Fruit fly (Drosophila melanogaster) whole organism, embryonic: ENCODE results near the gene Eig71Eg.

Experiments
- Bdp1 ChIP-seq: fragments of 200-800 bp; sonication (Bioruptor generic); optimal IDR thresholded peaks from 3 replicates; lab custom pipeline; 2016; ENCODE audit warnings: missing biosample characterization, missing genetic modification characterization
- CG10959 ChIP-seq: fragments of 200-800 bp; sonication (Bioruptor generic); IDR thresholded peaks from 2 replicates; pipeline ENCODE4 v1.3.6; 2022; ENCODE audit warnings: missing biosample characterization, missing genetic modification characterization
- CG11723 ChIP-seq: fragments of 200-800 bp; sonication (Bioruptor generic); optimal IDR thresholded peaks from 2 replicates; lab custom pipeline; 2017; ENCODE audit warnings: missing biosample characterization, mild to moderate bottlenecking, missing genetic modification characterization
- CG13123 ChIP-seq: fragments of 200-800 bp; sonication (Bioruptor generic); optimal IDR thresholded peaks from 2 replicates; lab custom pipeline; 2016; ENCODE audit warnings: missing biosample characterization, missing genetic modification characterization
- CG13624 ChIP-seq: fragments of 200-800 bp; sonication (Bioruptor generic); optimal IDR thresholded peaks from 2 replicates; lab custom pipeline; 2016; ENCODE audit warnings: missing biosample characterization, missing genetic modification characterization
- CG15073 ChIP-seq: fragments of 200-800 bp; sonication (Bioruptor generic); optimal IDR thresholded peaks from 2 replicates; lab custom pipeline; 2016; ENCODE audit warnings: missing biosample characterization, missing genetic modification characterization
- CG1603 ChIP-seq: fragments of 200-800 bp; sonication (Bioruptor generic); optimal IDR thresholded peaks from 2 replicates; lab custom pipeline; 2019; ENCODE audit warnings: missing biosample characterization, mild to moderate bottlenecking, missing genetic modification characterization, moderate library complexity
- CG17328 ChIP-seq: fragments of 200-800 bp; sonication (Bioruptor generic); IDR thresholded peaks from 2 replicates; pipeline ENCODE4 v1.3.6; 2022; ENCODE audit warnings: missing biosample characterization, missing genetic modification characterization
- CG17361 ChIP-seq: fragments of 200-800 bp; sonication (Bioruptor generic); IDR thresholded peaks from 3 replicates; pipeline ENCODE4 v1.3.6; 2022; ENCODE audit warnings: missing biosample characterization, missing genetic modification characterization
- CG2116 ChIP-seq: fragments of 200-800 bp; sonication (Bioruptor generic); optimal IDR thresholded peaks from 3 replicates; lab custom pipeline; 2018; ENCODE audit warnings: missing biosample characterization, mild to moderate bottlenecking, missing genetic modification characterization
- CG2120 ChIP-seq: fragments of 200-800 bp; sonication (Bioruptor generic); optimal IDR thresholded peaks from 3 replicates; lab custom pipeline; 2016; ENCODE audit warnings: missing biosample characterization, missing genetic modification characterization
- CG2712 ChIP-seq: fragments of 200-800 bp; optimal IDR thresholded peaks from 3 replicates; lab custom pipeline; 2019; ENCODE audit warnings: missing biosample characterization, mild to moderate bottlenecking, missing genetic modification characterization, moderate library complexity
- CG3065 ChIP-seq: fragments of 200-800 bp; sonication (Bioruptor generic); optimal IDR thresholded peaks from 2 replicates; lab custom pipeline; 2016; ENCODE audit warnings: missing biosample characterization, missing genetic modification characterization
- CG32772 ChIP-seq: fragments of 200-800 bp; sonication (Bioruptor generic); IDR thresholded peaks from 2 replicates; pipeline ENCODE4 v1.3.6; 2022; ENCODE audit warnings: missing biosample characterization, missing genetic modification characterization
- CG34224 ChIP-seq: fragments of 200-800 bp; sonication (Bioruptor generic); IDR thresholded peaks from 3 replicates; pipeline ENCODE4 v1.3.6; 2022; ENCODE audit warnings: missing biosample characterization, missing genetic modification characterization; ENCODE audit not compliant: partially characterized antibody
- CG5180 ChIP-seq: fragments of 200-800 bp; sonication (Bioruptor generic); optimal IDR thresholded peaks from 3 replicates; lab custom pipeline; 2017; ENCODE audit warnings: missing biosample characterization, missing genetic modification characterization, mild to moderate bottlenecking, moderate library complexity, missing genetic modification reagents
- CG6765 ChIP-seq: fragments of 200-800 bp; sonication (Bioruptor generic); optimal IDR thresholded peaks from 3 replicates; lab custom pipeline; 2017; ENCODE audit warnings: missing biosample characterization, mild to moderate bottlenecking, missing genetic modification characterization
- CG7786 ChIP-seq: fragments of 200-800 bp; sonication (Bioruptor generic); optimal IDR thresholded peaks from 2 replicates; lab custom pipeline; 2016; ENCODE audit warnings: missing biosample characterization, missing genetic modification characterization
- CG8924 ChIP-seq: fragments of 200-800 bp; optimal IDR thresholded peaks from 3 replicates; lab custom pipeline; 2019; ENCODE audit warnings: missing biosample characterization, mild to moderate bottlenecking, missing genetic modification characterization, moderate library complexity
- Fer2 ChIP-seq: fragments of 200-800 bp; sonication (Bioruptor generic); optimal IDR thresholded peaks from 2 replicates; lab custom pipeline; 2018; ENCODE audit warnings: missing biosample characterization, mild to moderate bottlenecking, missing genetic modification characterization, moderate library complexity
- HLH4C ChIP-seq: fragments of 200-800 bp; sonication (Bioruptor generic); IDR thresholded peaks from 3 replicates; pipeline ENCODE4 v1.3.6; 2022; ENCODE audit warnings: missing biosample characterization, missing genetic modification characterization; ENCODE audit not compliant: partially characterized antibody
- Hr78 ChIP-seq, 2 experiments: fragments of 200-800 bp in 1 of 2; fragments of >200 bp in 1 of 2; sonication (Bioruptor generic) in 1 of 2; optimal IDR thresholded peaks; 2 replicates each; lab custom pipeline; 2017 to 2019; ENCODE audit warnings: missing biosample characterization in 2 of 2, missing genetic modification characterization in 2 of 2, mild to moderate bottlenecking in 1 of 2, moderate library complexity in 1 of 2
- Kr ChIP-seq: fragments of 200-800 bp; sonication (Bioruptor generic); optimal IDR thresholded peaks from 2 replicates; lab custom pipeline; 2017; ENCODE audit warnings: missing biosample characterization, mild to moderate bottlenecking, missing genetic modification characterization
- Lhr ChIP-seq: fragments of 200-800 bp; sonication (Bioruptor generic); optimal IDR thresholded peaks from 3 replicates; lab custom pipeline; 2017; ENCODE audit warnings: mild to moderate bottlenecking, missing biosample characterization, missing genetic modification reagents, missing genetic modification characterization
- MTF-1 ChIP-seq: fragments of 200-800 bp; sonication (Bioruptor generic); optimal IDR thresholded peaks from 2 replicates; lab custom pipeline; 2018; ENCODE audit warnings: missing biosample characterization, mild to moderate bottlenecking, missing genetic modification characterization, borderline replicate concordance
- Ravus ChIP-seq: fragments of 200-800 bp; sonication (Bioruptor generic); IDR thresholded peaks from 2 replicates; pipeline ENCODE4 v1.3.6; 2022; ENCODE audit warnings: missing biosample characterization, missing genetic modification characterization
- Sox100B ChIP-seq: fragments of 200-800 bp; sonication (Bioruptor generic); optimal IDR thresholded peaks from 3 replicates; lab custom pipeline; 2018; ENCODE audit warnings: missing biosample characterization, mild to moderate bottlenecking, missing genetic modification characterization
- Sox102F ChIP-seq: fragments of 200-800 bp; sonication (Bioruptor generic); optimal IDR thresholded peaks from 2 replicates; lab custom pipeline; 2018; ENCODE audit warnings: missing biosample characterization, mild to moderate bottlenecking, missing genetic modification characterization, moderate library complexity
- Spps ChIP-seq: fragments of 200-800 bp; sonication (Bioruptor generic); optimal IDR thresholded peaks from 2 replicates; lab custom pipeline; 2018; ENCODE audit warnings: missing biosample characterization, mild to moderate bottlenecking, missing genetic modification characterization
- Tbp ChIP-seq: fragments of >200 bp; optimal IDR thresholded peaks from 2 replicates; lab custom pipeline; 2018; ENCODE audit warnings: missing biosample characterization, missing genetic modification characterization
- Xbp1 ChIP-seq: fragments of 200-800 bp; sonication (Bioruptor generic); optimal IDR thresholded peaks from 3 replicates; lab custom pipeline; 2016; ENCODE audit warnings: missing biosample characterization, mild to moderate bottlenecking, missing genetic modification characterization
- ara ChIP-seq: fragments of 200-800 bp; sonication (Bioruptor generic); IDR thresholded peaks from 2 replicates; pipeline ENCODE4 v1.3.6; 2022; ENCODE audit warnings: missing biosample characterization, missing genetic modification characterization
- corto ChIP-seq: fragments of 200-800 bp; sonication (Bioruptor generic); optimal IDR thresholded peaks from 2 replicates; lab custom pipeline; 2016; ENCODE audit warnings: missing biosample characterization, mild to moderate bottlenecking, missing genetic modification characterization, moderate library complexity
- crol ChIP-seq: fragments of 200-800 bp; sonication (Bioruptor generic); IDR thresholded peaks from 2 replicates; pipeline ENCODE4 v1.3.6; 2022; ENCODE audit warnings: missing biosample characterization, missing genetic modification characterization
- disco-r ChIP-seq: fragments of 200-800 bp; sonication (Bioruptor generic); optimal IDR thresholded peaks from 2 replicates; lab custom pipeline; 2016; ENCODE audit warnings: missing biosample characterization, missing genetic modification characterization
- en ChIP-seq: fragments of 200-800 bp; sonication (Bioruptor generic); optimal IDR thresholded peaks from 2 replicates; lab custom pipeline; 2016; ENCODE audit warnings: missing biosample characterization, missing genetic modification characterization
- exex ChIP-seq: fragments of 200-800 bp; sonication (Bioruptor generic); optimal IDR thresholded peaks from 4 replicates; lab custom pipeline; 2018; ENCODE audit warnings: missing biosample characterization, mild to moderate bottlenecking, missing genetic modification characterization, moderate library complexity
- fd102C ChIP-seq: fragments of 200-800 bp; sonication (Bioruptor generic); optimal IDR thresholded peaks from 2 replicates; lab custom pipeline; 2018; ENCODE audit warnings: missing biosample characterization, mild to moderate bottlenecking, missing genetic modification characterization, moderate library complexity
- gcm2 ChIP-seq: fragments of 200-800 bp; sonication (Bioruptor generic); optimal IDR thresholded peaks from 2 replicates; lab custom pipeline; 2016; ENCODE audit warnings: missing biosample characterization, missing genetic modification characterization
- kni ChIP-seq: fragments of 200-800 bp; sonication (Bioruptor generic); optimal IDR thresholded peaks from 3 replicates; lab custom pipeline; 2017; ENCODE audit warnings: mild to moderate bottlenecking, missing biosample characterization, missing genetic modification reagents, missing genetic modification characterization
- maf-S ChIP-seq: fragments of 200-800 bp; sonication (Bioruptor generic); optimal IDR thresholded peaks from 2 replicates; lab custom pipeline; 2016; ENCODE audit warnings: missing biosample characterization, missing genetic modification characterization
- nau ChIP-seq: fragments of 200-800 bp; sonication (Bioruptor generic); optimal IDR thresholded peaks from 3 replicates; lab custom pipeline; 2017; ENCODE audit warnings: missing biosample characterization, mild to moderate bottlenecking, missing genetic modification characterization, missing genetic modification reagents
- pfk ChIP-seq: fragments of 200-800 bp; sonication (Bioruptor generic); optimal IDR thresholded peaks from 2 replicates; lab custom pipeline; 2018; ENCODE audit warnings: missing biosample characterization, mild to moderate bottlenecking, missing genetic modification characterization, moderate library complexity
- pho ChIP-seq: fragments of 200-800 bp; sonication (Bioruptor generic); optimal IDR thresholded peaks from 2 replicates; lab custom pipeline; 2016; ENCODE audit warnings: missing biosample characterization, missing genetic modification characterization
- phol ChIP-seq: fragments of 200-800 bp; sonication (Bioruptor generic); optimal IDR thresholded peaks from 3 replicates; lab custom pipeline; 2018; ENCODE audit warnings: missing biosample characterization, mild to moderate bottlenecking, missing genetic modification characterization, moderate library complexity
- pros ChIP-seq: fragments of 200-800 bp; sonication (Bioruptor generic); optimal IDR thresholded peaks from 3 replicates; lab custom pipeline; 2019; ENCODE audit warnings: missing biosample characterization, mild to moderate bottlenecking, missing genetic modification characterization, moderate library complexity
- salm ChIP-seq: fragments of 200-800 bp; sonication (Bioruptor generic); optimal IDR thresholded peaks from 2 replicates; lab custom pipeline; 2018; ENCODE audit warnings: missing biosample characterization, mild to moderate bottlenecking, missing genetic modification characterization
- shn ChIP-seq: fragments of 200-800 bp; sonication (Bioruptor generic); optimal IDR thresholded peaks from 3 replicates; lab custom pipeline; 2016; ENCODE audit warnings: missing biosample characterization, missing genetic modification characterization
- sqz ChIP-seq: fragments of 200-800 bp; sonication (Bioruptor generic); optimal IDR thresholded peaks from 3 replicates; lab custom pipeline; 2018; ENCODE audit warnings: missing biosample characterization, mild to moderate bottlenecking, missing genetic modification characterization
- tgo ChIP-seq: fragments of 200-800 bp; sonication (Bioruptor generic); IDR thresholded peaks from 3 replicates; pipeline ENCODE4 v1.3.6; 2022; ENCODE audit warnings: missing biosample characterization, missing genetic modification characterization
- vvl ChIP-seq: fragments of 200-800 bp; sonication (Bioruptor generic); IDR thresholded peaks from 2 replicates; pipeline ENCODE4 v1.3.6; 2022; ENCODE audit warnings: missing biosample characterization, missing genetic modification characterization

Gene Eig71Eg

dm6 chr3L:15616490-15616889 is 40.9 kb upstream of the Eig71Eg start (continued):
- no peak for TF ChIP-seq Lhr (GFP tag; lab: Kevin White, UChicago)
- TF ChIP-seq exex, result no peak
- no peak for TF ChIP-seq CG10959 (GFP tag; lab: Robert Waterston, UW)
- TF ChIP-seq nau (GFP tag; lab: Kevin White, UChicago), result no peak
- no peak for TF ChIP-seq CG2116
- peak; percentile 25 for TF ChIP-seq CG2712
- no peak for TF ChIP-seq CG34224 (GFP tag; lab: Robert Waterston, UW)
- no peak for TF ChIP-seq Hr78 (GFP tag; optimal IDR thresholded peaks at IDR 0.05; lab: Kevin White, UChicago)
- TF ChIP-seq Xbp1 (GFP tag; lab: Kevin White, UChicago), result no peak
- no peak for TF ChIP-seq pho (GFP tag; lab: Kevin White, UChicago)
- TF ChIP-seq disco-r, result no peak
- no peak for TF ChIP-seq CG2120 (GFP tag; lab: Kevin White, UChicago)
- peak; percentile 59; the same call in 1 of the 3 replicates for TF ChIP-seq CG17361
- TF ChIP-seq tgo, result no peak
- no peak for TF ChIP-seq Bdp1 (GFP tag; lab: Kevin White, UChicago)
- no peak for TF ChIP-seq CG15073 (GFP tag; lab: Kevin White, UChicago)
- TF ChIP-seq CG7786 (GFP tag; lab: Kevin White, UChicago), result no peak
- TF ChIP-seq CG6765 (GFP tag; lab: Kevin White, UChicago), result no peak
- TF ChIP-seq salm (tag; lab: Kevin White, UChicago), result no peak
- no peak for TF ChIP-seq CG5180 (GFP tag; lab: Kevin White, UChicago)
- TF ChIP-seq Kr (GFP tag; lab: Kevin White, UChicago), result no peak
- TF ChIP-seq CG13624, result no peak
- TF ChIP-seq pros (GFP tag; lab: Kevin White, UChicago), result no peak
- no peak for TF ChIP-seq HLH4C (GFP tag; lab: Robert Waterston, UW)
- no peak for TF ChIP-seq shn (GFP tag; lab: Kevin White, UChicago)
- TF ChIP-seq Sox100B, result no peak
- no peak for TF ChIP-seq corto (GFP tag; lab: Kevin White, UChicago)
- TF ChIP-seq Ravus (GFP tag; lab: Robert Waterston, UW), result no peak
- no peak for TF ChIP-seq Spps (tag; lab: Kevin White, UChicago)
- TF ChIP-seq CG17328 (GFP tag; lab: Robert Waterston, UW), result no peak
- peak; percentile 19 for TF ChIP-seq phol (tag; lab: Kevin White, UChicago)
- no peak for TF ChIP-seq MTF-1 (GFP tag; lab: Kevin White, UChicago)
- no peak for TF ChIP-seq ara
- no peak for TF ChIP-seq Fer2
- no peak for TF ChIP-seq CG13123 (GFP tag; lab: Kevin White, UChicago)
- TF ChIP-seq Sox102F (GFP tag; lab: Kevin White, UChicago), result no peak
- TF ChIP-seq CG1603 (tag; lab: Kevin White, UChicago), result no peak
- TF ChIP-seq sqz (GFP tag; lab: Kevin White, UChicago), result no peak
- TF ChIP-seq gcm2, result no peak
- no peak for TF ChIP-seq kni
- no peak for TF ChIP-seq CG8924 (tag; lab: Kevin White, UChicago)
- TF ChIP-seq en (GFP tag; lab: Kevin White, UChicago), result no peak
- no peak for TF ChIP-seq Tbp (GFP tag; lab: Kevin White, UChicago)
- TF ChIP-seq CG11723 (GFP tag; lab: Kevin White, UChicago), result no peak
- no peak for TF ChIP-seq CG32772 (GFP tag; lab: Robert Waterston, UW)
- no peak for TF ChIP-seq crol (GFP tag; lab: Robert Waterston, UW)
- TF ChIP-seq CG3065 (GFP tag; lab: Kevin White, UChicago), result no peak
- no peak for TF ChIP-seq pfk (GFP tag; lab: Kevin White, UChicago)
- no peak for TF ChIP-seq vvl (GFP tag; lab: Robert Waterston, UW)
- no peak for TF ChIP-seq fd102C (GFP tag; lab: Kevin White, UChicago)
- no peak for TF ChIP-seq maf-S (GFP tag; lab: Kevin White, UChicago)
